Fruit fly (Drosophila melanogaster): ENCODE data around the gene nmd.

Gene nmd

dm6 chr2L:10314327-10315210 lies 10.8 kb upstream of the nmd start, which contains the start of the genes Usp14 and CG4972 (continued):
- TF ChIP-seq CG1024 (GFP tag; IDR thresholded peaks at IDR 0.05) (peak; percentile 79; the same call in 1 of the 2 replicates), ase (GFP tag; IDR thresholded peaks at IDR 0.05) (no peak), CG10979 (tag; optimal IDR thresholded peaks at IDR 0.05) (no peak), CG10654 (GFP tag; optimal IDR thresholded peaks at IDR 0.05) (no peak), gfzf (GFP tag; optimal IDR thresholded peaks at IDR 0.05) (peak; percentile 37), CG9215 (GFP tag; IDR thresholded peaks at IDR 0.05) (no peak), slou (GFP tag; optimal IDR thresholded peaks at IDR 0.05) (no peak), NFAT (GFP tag; IDR thresholded peaks at IDR 0.05) (no peak), CG12942 (GFP tag; optimal IDR thresholded peaks at IDR 0.05) (no peak), CTCF (GFP tag; optimal IDR thresholded peaks at IDR 0.05) (no peak), CG4854 (GFP tag; optimal IDR thresholded peaks at IDR 0.05) (no peak), slbo (GFP tag; IDR thresholded peaks at IDR 0.05) (peak; percentile 35), Ets65A (GFP tag) (peak; percentile 25), ara (GFP tag; IDR thresholded peaks at IDR 0.05) (no peak), fd64A (GFP tag; optimal IDR thresholded peaks at IDR 0.05) (no peak), grn (GFP tag; optimal IDR thresholded peaks at IDR 0.05) (no peak), CG7839 (tag; optimal IDR thresholded peaks at IDR 0.05) (no peak), CG17385 (GFP tag; optimal IDR thresholded peaks at IDR 0.05) (no peak), CG31388 (GFP tag; optimal IDR thresholded peaks at IDR 0.05) (no peak), CG14441 (GFP tag; IDR thresholded peaks at IDR 0.05) (no peak), CG3163 (GFP tag; optimal IDR thresholded peaks at IDR 0.05) (no peak), CG12104 (GFP tag; optimal IDR thresholded peaks at IDR 0.05) (peak; percentile 20), CG17186 (GFP tag; optimal IDR thresholded peaks at IDR 0.05) (no peak), CG4707 (GFP tag; optimal IDR thresholded peaks at IDR 0.05) (no peak), Doc3 (GFP tag; IDR thresholded peaks at IDR 0.05; ENCODE audit: partially characterized antibody) (no peak), Dp (GFP tag; optimal IDR thresholded peaks at IDR 0.05) (no peak), CG11093 (GFP tag; IDR thresholded peaks at IDR 0.05) (no peak), Rx (GFP tag; IDR thresholded peaks at IDR 0.05) (no peak), CG9727 (GFP tag; optimal IDR thresholded peaks at IDR 0.05) (no peak), Meics (GFP tag; optimal IDR thresholded peaks at IDR 0.05) (no peak), Hr3 (GFP tag; optimal IDR thresholded peaks at IDR 0.05) (peak; percentile 0), CG17361 (GFP tag; IDR thresholded peaks at IDR 0.05) (peak; percentile 77; the same call in 2 of the 3 replicates), CG11560 (tag; IDR thresholded peaks at IDR 0.05) (no peak), CG12155 (GFP tag; optimal IDR thresholded peaks at IDR 0.05) (no peak), slp2 (GFP tag; optimal IDR thresholded peaks at IDR 0.05) (no peak), Aef1 (GFP tag; IDR thresholded peaks at IDR 0.05) (no peak), CG33213 (GFP tag; optimal IDR thresholded peaks at IDR 0.05) (no peak), kni (GFP tag; optimal IDR thresholded peaks at IDR 0.05) (no peak), sqz (GFP tag; optimal IDR thresholded peaks at IDR 0.05) (no peak), zfh1 (GFP tag; IDR thresholded peaks at IDR 0.05) (no peak), da (GFP tag; optimal IDR thresholded peaks at IDR 0.05) (no peak), CG42726 (GFP tag; IDR thresholded peaks at IDR 0.05; ENCODE audit: partially characterized antibody) (0 out of 2 replicates have a peak, but pooled peaks have one; percentile 9), Nf-YC (tag; optimal IDR thresholded peaks at IDR 0.05) (no peak), mam (GFP tag; optimal IDR thresholded peaks at IDR 0.05) (no peak), jing (GFP tag; optimal IDR thresholded peaks at IDR 0.05) (no peak), E2f2 (GFP tag; IDR thresholded peaks at IDR 0.05) (no peak), pum (GFP tag; optimal IDR thresholded peaks at IDR 0.05) (no peak), bsh (GFP tag; optimal IDR thresholded peaks at IDR 0.05) (no peak), CG34422 (GFP tag; IDR thresholded peaks at IDR 0.05) (0 out of 3 replicates have a peak, but pooled peaks have one; percentile 15), CHES-1-like (GFP tag; optimal IDR thresholded peaks at IDR 0.05) (no peak), CG12769 (tag; optimal IDR thresholded peaks at IDR 0.05) (no peak)
